Worm (Caenorhabditis elegans): ENCODE data around the gene heh-1.

The heh-1 gene

DNA sequence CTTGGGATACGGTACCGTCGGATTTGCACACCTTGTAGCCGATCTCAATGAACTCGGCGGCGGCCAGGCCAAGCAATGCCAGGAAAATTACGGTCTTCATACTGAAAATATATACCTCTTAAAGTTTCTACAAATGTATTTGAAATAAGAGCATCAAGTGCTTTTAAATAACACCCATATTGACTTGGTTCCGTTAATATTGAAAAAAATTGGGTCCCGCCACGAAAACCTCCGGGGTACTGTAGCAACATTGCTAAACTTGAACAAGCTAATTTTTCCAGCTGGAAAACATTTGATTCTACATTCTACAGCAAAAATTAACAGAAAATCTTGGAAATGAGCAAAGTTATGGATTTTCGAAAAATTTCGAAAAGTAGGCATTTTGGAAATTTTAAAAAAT lies at the start of gene heh-1:
Gene heh-1 (minus strand): TSS at position 101 of the 400 bp plus-strand sequence.
- TF ChIP-seq pha-2 (tag; optimal IDR thresholded peaks at IDR 0.05), result no peak
- no peak for TF ChIP-seq eyg-1 (tag; optimal IDR thresholded peaks at IDR 0.05)
- TF ChIP-seq pax-1 (tag; optimal IDR thresholded peaks at IDR 0.05), result no peak

DNA sequence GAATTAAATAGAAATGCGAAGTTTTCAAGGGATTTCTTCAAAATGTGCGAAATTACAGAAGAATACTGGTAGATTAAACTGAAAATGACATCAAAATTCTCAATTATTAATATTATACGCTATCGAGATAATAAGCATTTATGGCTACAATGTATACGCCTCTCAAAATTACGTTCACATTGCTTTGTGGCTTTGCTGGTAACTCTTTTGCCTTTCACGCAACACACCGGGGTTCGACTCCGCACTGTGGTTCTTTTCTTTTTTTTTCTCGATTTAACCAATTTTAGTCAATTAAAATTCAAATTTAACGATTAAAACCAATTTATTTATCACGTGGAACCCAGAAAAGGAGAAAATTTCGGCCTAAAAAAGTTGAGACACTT lies 49.7 kb upstream of the heh-1 start:
- TF ChIP-seq ceh-2 (tag; optimal IDR thresholded peaks at IDR 0.05) (no peak), ceh-48 (tag; optimal IDR thresholded peaks at IDR 0.05) (peak; percentile 15), che-1 (tag; optimal IDR thresholded peaks at IDR 0.05) (peak; percentile 19), gmeb-2 (tag; optimal IDR thresholded peaks at IDR 0.05) (no peak), fkh-10 (GFP tag; optimal IDR thresholded peaks at IDR 0.05) (no peak), ceh-18 (tag; optimal IDR thresholded peaks at IDR 0.05) (no peak), unc-3 (GFP tag; conservative IDR thresholded peaks at IDR 0.05) (no peak), unc-3 (tag; optimal IDR thresholded peaks at IDR 0.05) (no peak), C38D4.7 (GFP tag; optimal IDR thresholded peaks at IDR 0.05) (peak; percentile 33), hlh-15 (tag; optimal IDR thresholded peaks at IDR 0.05) (no peak), ceh-19 (GFP tag; optimal IDR thresholded peaks at IDR 0.05) (no peak), unc-86 (tag; optimal IDR thresholded peaks at IDR 0.05) (peak; percentile 12), dmd-4 (tag; optimal IDR thresholded peaks at IDR 0.05; ENCODE audit: borderline replicate concordance) (no peak)

DNA sequence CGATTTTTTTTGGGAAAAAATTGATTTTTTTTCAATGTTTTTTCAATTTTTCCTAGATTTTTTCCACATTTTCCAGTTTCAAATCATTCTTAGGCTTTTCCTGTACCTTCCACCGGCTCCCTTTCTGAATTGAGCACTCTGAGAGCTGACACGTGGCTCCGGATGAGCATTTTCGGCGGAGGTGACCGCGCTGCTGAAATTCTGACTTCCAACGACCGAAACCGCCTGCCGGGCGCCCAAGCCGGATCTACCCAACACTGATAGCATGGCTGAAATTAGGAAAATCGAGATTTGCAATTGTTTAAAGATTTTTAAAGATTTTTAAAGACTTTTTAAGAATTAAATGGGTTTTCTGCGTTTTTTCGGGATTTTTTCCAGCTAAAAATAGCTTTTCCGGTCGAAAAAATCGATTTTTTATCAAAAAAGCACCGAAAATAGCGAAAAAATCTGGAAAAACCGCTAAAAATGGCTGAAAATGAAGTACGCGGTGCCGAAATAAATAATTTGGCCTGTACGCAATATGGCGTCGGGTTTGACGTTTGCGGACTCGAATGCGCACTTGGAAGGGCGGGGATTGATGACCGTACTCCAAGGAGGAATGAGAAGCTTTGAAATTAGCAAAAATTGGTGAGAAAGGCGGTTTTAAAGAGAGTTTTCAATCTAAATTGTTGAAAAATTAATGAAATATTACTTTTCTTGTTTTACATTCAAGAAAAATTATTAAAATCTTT lies 49.2 kb upstream of the heh-1 start, which contains the start of gene nduf-9:
Gene nduf-9 (minus strand): TSS at position 269 of the 731 bp plus-strand sequence.
- TF ChIP-seq hlh-30 (tag; optimal IDR thresholded peaks at IDR 0.05; ENCODE audit: insufficient read depth) (no peak), elt-2 (tag; optimal IDR thresholded peaks at IDR 0.05) (peak; percentile 12), C08G9.2 (tag; optimal IDR thresholded peaks at IDR 0.05) (peak; percentile 24), nfya-1 (tag; optimal IDR thresholded peaks at IDR 0.05) (peak; percentile 69), hlh-8 (tag; optimal IDR thresholded peaks at IDR 0.05) (no peak), ttx-3 (tag; optimal IDR thresholded peaks at IDR 0.05) (no peak), dmd-4 (tag; optimal IDR thresholded peaks at IDR 0.05; ENCODE audit: borderline replicate concordance) (no peak), fkh-10 (GFP tag; optimal IDR thresholded peaks at IDR 0.05) (no peak), pqm-1 (tag; optimal IDR thresholded peaks at IDR 0.05) (no peak), unc-42 (tag; optimal IDR thresholded peaks at IDR 0.05) (peak; percentile 47), ceh-30 (tag; optimal IDR thresholded peaks at IDR 0.05) (peak; percentile 50)

DNA sequence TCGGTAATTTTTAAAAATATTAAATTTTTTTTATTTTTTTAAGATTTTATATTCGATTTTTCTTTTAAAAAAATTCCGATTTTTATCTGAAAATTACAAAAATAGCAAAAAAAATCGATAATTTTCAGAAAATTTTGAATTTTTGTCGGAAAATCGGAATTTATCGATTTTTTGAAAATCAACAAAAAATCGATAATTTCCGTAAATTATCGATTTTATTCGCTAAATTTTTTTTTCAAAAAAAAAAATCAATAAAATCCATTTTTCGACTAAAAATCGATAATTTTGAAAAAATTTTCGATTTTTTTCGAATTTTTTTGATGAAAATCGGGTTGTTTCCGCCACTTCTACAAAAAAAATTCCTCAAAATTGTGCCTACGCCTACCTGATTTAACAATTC lies 43.1 kb upstream of the heh-1 start:
- TF ChIP-seq ceh-45 (GFP tag; IDR thresholded peaks at IDR 0.05) (no peak), ceh-48 (tag; optimal IDR thresholded peaks at IDR 0.05) (peak; percentile 41)

DNA sequence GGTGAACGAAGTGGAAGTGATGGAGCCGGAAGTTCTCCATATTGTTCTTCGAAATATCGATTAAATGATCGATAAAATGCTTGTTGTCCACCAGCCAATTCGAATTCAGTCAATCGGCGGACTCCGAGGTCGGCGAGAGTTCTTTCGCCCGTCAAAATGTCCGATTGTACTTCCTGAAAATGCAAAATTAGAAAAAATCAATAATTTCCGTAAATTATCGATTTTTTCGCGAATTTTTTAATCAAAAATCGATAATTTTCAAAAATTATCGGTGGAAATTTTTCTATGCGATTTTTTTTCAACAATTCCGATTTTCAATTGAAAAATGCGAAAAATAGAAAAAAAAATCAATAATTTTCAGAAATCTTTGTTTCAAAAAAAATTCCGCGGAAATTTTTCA lies 42.6 kb upstream of the heh-1 start:
- TF ChIP-seq eyg-1 (tag; optimal IDR thresholded peaks at IDR 0.05), result no peak
- no peak for TF ChIP-seq ceh-34 (tag; optimal IDR thresholded peaks at IDR 0.05)
- no peak for TF ChIP-seq hlh-30 (tag; optimal IDR thresholded peaks at IDR 0.05; ENCODE audit: insufficient read depth)
- no peak for TF ChIP-seq pha-2 (tag; optimal IDR thresholded peaks at IDR 0.05)
- no peak for TF ChIP-seq sdc-2 (tag; optimal IDR thresholded peaks at IDR 0.05)
- TF ChIP-seq ceh-30 (tag; optimal IDR thresholded peaks at IDR 0.05), result no peak
- TF ChIP-seq hlh-8 (tag; optimal IDR thresholded peaks at IDR 0.05), result no peak
- no peak for TF ChIP-seq F13H6.1 (tag; optimal IDR thresholded peaks at IDR 0.05)

DNA sequence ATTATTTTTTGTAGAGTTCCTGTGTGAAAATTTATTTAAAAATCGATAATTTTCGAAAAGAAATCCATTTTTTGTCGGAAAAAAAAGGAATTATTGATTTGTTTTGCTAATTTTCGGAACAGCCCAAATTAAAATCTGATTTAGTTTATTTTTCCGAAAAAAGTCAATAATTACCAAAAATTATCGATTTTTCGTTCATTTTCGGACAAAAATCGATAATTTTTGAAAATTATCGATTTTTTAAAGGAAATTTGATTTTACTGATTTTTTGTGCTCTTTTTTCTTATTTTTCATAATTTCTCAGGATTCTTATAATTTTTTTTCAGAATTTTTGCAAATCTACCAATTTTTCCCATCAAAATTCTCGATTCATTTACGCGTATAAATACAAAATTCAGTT lies 42.0 kb upstream of the heh-1 start:
- TF ChIP-seq ceh-48 (tag; optimal IDR thresholded peaks at IDR 0.05) (peak; percentile 18), syd-9 (tag; optimal IDR thresholded peaks at IDR 0.05) (no peak)

All from whole organism, late embryonic.